Fruit fly (Drosophila melanogaster) whole organism, embryonic: ENCODE data around the gene Lcp65Ae.
A peak's percentile ranks its signal among the peaks of the same experiment; 100 is the strongest.

Experiments used
- Abd-B ChIP-seq: fragments of 200-800 bp; sonication (Bioruptor generic); optimal IDR thresholded peaks from 2 replicates; lab custom pipeline; 2018; ENCODE audit warnings: missing biosample characterization, mild to moderate bottlenecking, missing genetic modification characterization, moderate library complexity
- Atf3 ChIP-seq: fragments of 200-800 bp; sonication (Bioruptor generic); optimal IDR thresholded peaks from 3 replicates; lab custom pipeline; 2016; ENCODE audit warnings: missing biosample characterization, missing genetic modification characterization
- Awh ChIP-seq: fragments of 200-800 bp; sonication (Bioruptor generic); IDR thresholded peaks from 2 replicates; pipeline ENCODE4, ENCODE4 v1.3.6; 2022; ENCODE audit warnings: missing biosample characterization, missing genetic modification characterization
- Bgb ChIP-seq: fragments of 200-800 bp; sonication (Bioruptor generic); IDR thresholded peaks from 2 replicates; pipeline ENCODE4 v1.3.6; 2022; ENCODE audit warnings: missing biosample characterization, missing genetic modification characterization; ENCODE audit not compliant: partially characterized antibody
- BtbVII ChIP-seq: fragments of 200-800 bp; sonication (Bioruptor generic); optimal IDR thresholded peaks from 3 replicates; lab custom pipeline; 2017; ENCODE audit warnings: missing biosample characterization, mild to moderate bottlenecking, missing genetic modification characterization
- CG11504 ChIP-seq: fragments of 200-800 bp; sonication (Bioruptor generic); optimal IDR thresholded peaks from 3 replicates; lab custom pipeline; 2019; ENCODE audit warnings: missing biosample characterization, mild to moderate bottlenecking, missing genetic modification characterization, moderate library complexity
- CG12155 ChIP-seq: fragments of 200-800 bp; sonication (Bioruptor generic); optimal IDR thresholded peaks from 3 replicates; lab custom pipeline; 2016; ENCODE audit warnings: missing biosample characterization, missing genetic modification characterization
- CG12769 ChIP-seq: fragments of 200-800 bp; sonication (Bioruptor generic); optimal IDR thresholded peaks from 2 replicates; lab custom pipeline; 2019; ENCODE audit warnings: missing biosample characterization, mild to moderate bottlenecking, missing genetic modification characterization, moderate library complexity
- CG15696 ChIP-seq: fragments of 200-800 bp; sonication (Bioruptor generic); optimal IDR thresholded peaks from 2 replicates; lab custom pipeline; 2019; ENCODE audit warnings: missing biosample characterization, mild to moderate bottlenecking, missing genetic modification characterization, moderate library complexity
- CG1603 ChIP-seq: fragments of 200-800 bp; sonication (Bioruptor generic); optimal IDR thresholded peaks from 2 replicates; lab custom pipeline; 2019; ENCODE audit warnings: missing biosample characterization, mild to moderate bottlenecking, missing genetic modification characterization, moderate library complexity
- CG17359 ChIP-seq: fragments of 200-800 bp; sonication (Bioruptor generic); optimal IDR thresholded peaks from 3 replicates; lab custom pipeline; 2018; ENCODE audit warnings: missing biosample characterization, mild to moderate bottlenecking, missing genetic modification characterization, moderate library complexity
- CG17361 ChIP-seq: fragments of 200-800 bp; sonication (Bioruptor generic); IDR thresholded peaks from 3 replicates; pipeline ENCODE4 v1.3.6; 2022; ENCODE audit warnings: missing biosample characterization, missing genetic modification characterization
- CG17912 ChIP-seq: fragments of 200-800 bp; sonication (Bioruptor generic); optimal IDR thresholded peaks from 2 replicates; lab custom pipeline; 2018; ENCODE audit warnings: missing biosample characterization, mild to moderate bottlenecking, missing genetic modification characterization
- CG1792 ChIP-seq: fragments of 200-800 bp; sonication (Bioruptor generic); optimal IDR thresholded peaks from 2 replicates; lab custom pipeline; 2016; ENCODE audit warnings: missing biosample characterization, missing genetic modification characterization
- CG18619 ChIP-seq: fragments of 200-800 bp; sonication (Bioruptor generic); optimal IDR thresholded peaks from 3 replicates; lab custom pipeline; 2017; ENCODE audit warnings: missing biosample characterization, mild to moderate bottlenecking, missing genetic modification characterization
- CG2120 ChIP-seq: fragments of 200-800 bp; sonication (Bioruptor generic); optimal IDR thresholded peaks from 3 replicates; lab custom pipeline; 2016; ENCODE audit warnings: missing biosample characterization, missing genetic modification characterization
- CG31365 ChIP-seq: fragments of 200-800 bp; sonication (Bioruptor generic); optimal IDR thresholded peaks from 2 replicates; lab custom pipeline; 2018; ENCODE audit warnings: missing biosample characterization, mild to moderate bottlenecking, missing genetic modification characterization
- CG33213 ChIP-seq: fragments of 200-800 bp; sonication (Bioruptor generic); optimal IDR thresholded peaks from 3 replicates; lab custom pipeline; 2016; ENCODE audit warnings: missing biosample characterization, missing genetic modification characterization
- CG3838 ChIP-seq: fragments of 200-800 bp; sonication (Bioruptor generic); optimal IDR thresholded peaks from 3 replicates; lab custom pipeline; 2016; ENCODE audit warnings: missing biosample characterization, missing genetic modification characterization
- CG5180 ChIP-seq: fragments of 200-800 bp; sonication (Bioruptor generic); optimal IDR thresholded peaks from 3 replicates; lab custom pipeline; 2017; ENCODE audit warnings: missing biosample characterization, missing genetic modification characterization, mild to moderate bottlenecking, moderate library complexity, missing genetic modification reagents
- CG7987 ChIP-seq: fragments of 200-800 bp; sonication (Bioruptor generic); optimal IDR thresholded peaks from 2 replicates; lab custom pipeline; 2018; ENCODE audit warnings: missing biosample characterization, mild to moderate bottlenecking, missing genetic modification characterization, moderate library complexity
- CG9437 ChIP-seq: fragments of 200-800 bp; sonication (Bioruptor generic); optimal IDR thresholded peaks from 2 replicates; lab custom pipeline; 2018; ENCODE audit warnings: missing biosample characterization, mild to moderate bottlenecking, missing genetic modification characterization
- CkIIα-i1 ChIP-seq: fragments of 200-800 bp; sonication (Bioruptor generic); IDR thresholded peaks from 2 replicates; pipeline ENCODE4 v1.3.6; 2022; ENCODE audit warnings: missing biosample characterization, missing genetic modification characterization
- Dip3 ChIP-seq: fragments of 200-800 bp; sonication (Bioruptor generic); optimal IDR thresholded peaks from 3 replicates; lab custom pipeline; 2016; ENCODE audit warnings: missing biosample characterization, missing genetic modification characterization
- E2f2 ChIP-seq: fragments of 200-800 bp; sonication (Bioruptor generic); IDR thresholded peaks from 2 replicates; pipeline ENCODE4 v1.3.6; 2022; ENCODE audit warnings: missing biosample characterization, missing genetic modification characterization
- Fer1 ChIP-seq: fragments of 200-800 bp; sonication (Bioruptor generic); optimal IDR thresholded peaks from 2 replicates; lab custom pipeline; 2017; ENCODE audit warnings: missing biosample characterization, mild to moderate bottlenecking, missing genetic modification characterization
- H2.0 ChIP-seq: fragments of 200-800 bp; sonication (Bioruptor generic); IDR thresholded peaks from 2 replicates; pipeline ENCODE4 v1.3.6; 2022; ENCODE audit warnings: missing biosample characterization, missing genetic modification characterization
- Hr51 ChIP-seq, 2 experiments: fragments of 200-800 bp; sonication (Bioruptor generic); optimal IDR thresholded peaks; 2 replicates in 1 of 2; 3 replicates in 1 of 2; lab custom pipeline; 2016 to 2018; ENCODE audit warnings: missing biosample characterization in 2 of 2, missing genetic modification characterization in 2 of 2, mild to moderate bottlenecking in 1 of 2, moderate library complexity in 1 of 2
- Hr78 ChIP-seq, 2 experiments: fragments of 200-800 bp in 1 of 2; fragments of >200 bp in 1 of 2; sonication (Bioruptor generic) in 1 of 2; optimal IDR thresholded peaks; 2 replicates each; lab custom pipeline; 2017 to 2019; ENCODE audit warnings: missing biosample characterization in 2 of 2, missing genetic modification characterization in 2 of 2, mild to moderate bottlenecking in 1 of 2, moderate library complexity in 1 of 2
- Hsf ChIP-seq: fragments of 200-800 bp; sonication (Bioruptor generic); optimal IDR thresholded peaks from 3 replicates; lab custom pipeline; 2016; ENCODE audit warnings: missing biosample characterization, missing genetic modification characterization
- MBD-R2 ChIP-seq: fragments of 200-800 bp; sonication (Bioruptor generic); IDR thresholded peaks from 2 replicates; pipeline ENCODE4 v1.3.6; 2022; ENCODE audit warnings: missing biosample characterization, missing genetic modification characterization
- NfI ChIP-seq: fragments of 200-800 bp; sonication (Bioruptor generic); optimal IDR thresholded peaks from 3 replicates; lab custom pipeline; 2018; ENCODE audit warnings: missing biosample characterization, mild to moderate bottlenecking, missing genetic modification characterization, moderate library complexity
- Sox102F ChIP-seq: fragments of 200-800 bp; sonication (Bioruptor generic); optimal IDR thresholded peaks from 2 replicates; lab custom pipeline; 2018; ENCODE audit warnings: missing biosample characterization, mild to moderate bottlenecking, missing genetic modification characterization, moderate library complexity
- Spps ChIP-seq: fragments of 200-800 bp; sonication (Bioruptor generic); optimal IDR thresholded peaks from 2 replicates; lab custom pipeline; 2018; ENCODE audit warnings: missing biosample characterization, mild to moderate bottlenecking, missing genetic modification characterization
- abd-A ChIP-seq: fragments of 200-800 bp; sonication (Bioruptor generic); optimal IDR thresholded peaks from 3 replicates; lab custom pipeline; 2019; ENCODE audit warnings: missing biosample characterization, mild to moderate bottlenecking, missing genetic modification characterization, moderate library complexity
- chif ChIP-seq, 2 experiments: fragments of 200-800 bp; sonication (Bioruptor generic); optimal IDR thresholded peaks; 3 replicates each; lab custom pipeline; 2016; ENCODE audit warnings: missing biosample characterization in 2 of 2, missing genetic modification characterization in 2 of 2
- dmrt99B ChIP-seq: fragments of 200-800 bp; sonication (Bioruptor generic); optimal IDR thresholded peaks from 2 replicates; lab custom pipeline; 2018; ENCODE audit warnings: missing biosample characterization, mild to moderate bottlenecking, missing genetic modification characterization, moderate library complexity
- eve ChIP-seq, 2 experiments: fragments of >200 bp; optimal IDR thresholded peaks; 2 replicates each; lab custom pipeline; 2017; ENCODE audit warnings: missing biosample characterization in 2 of 2, missing genetic modification characterization in 2 of 2
- exex ChIP-seq: fragments of 200-800 bp; sonication (Bioruptor generic); optimal IDR thresholded peaks from 4 replicates; lab custom pipeline; 2018; ENCODE audit warnings: missing biosample characterization, mild to moderate bottlenecking, missing genetic modification characterization, moderate library complexity
- grn ChIP-seq: fragments of 200-800 bp; sonication (Bioruptor generic); optimal IDR thresholded peaks from 3 replicates; lab custom pipeline; 2017; ENCODE audit warnings: missing biosample characterization, missing genetic modification characterization
- gt ChIP-seq: fragments of 200-800 bp; sonication (Bioruptor generic); IDR thresholded peaks from 2 replicates; pipeline ENCODE4 v1.3.6; 2022; ENCODE audit warnings: missing biosample characterization, missing genetic modification characterization
- hkb ChIP-seq, 2 experiments: fragments of 200-800 bp in 1 of 2; fragments of >200 bp in 1 of 2; sonication (Bioruptor generic) in 1 of 2; IDR thresholded peaks in 1 of 2; optimal IDR thresholded peaks in 1 of 2; 2 replicates each; pipeline versions ENCODE4 v1.3.6 to Lab custom; 2017 to 2022; ENCODE audit warnings: missing biosample characterization in 1 of 2, missing genetic modification characterization in 1 of 2
- lov ChIP-seq, 2 experiments: fragments of 200-800 bp in 1 of 2; fragments of >200 bp in 1 of 2; sonication (Bioruptor generic) in 1 of 2; IDR thresholded peaks in 1 of 2; optimal IDR thresholded peaks in 1 of 2; 2 replicates in 1 of 2; 3 replicates in 1 of 2; pipeline versions ENCODE4 v1.3.6 to Lab custom; 2017 to 2022; ENCODE audit warnings: missing biosample characterization in 1 of 2, missing genetic modification characterization in 1 of 2
- oc ChIP-seq: fragments of 200-800 bp; sonication (Bioruptor generic); optimal IDR thresholded peaks from 2 replicates; lab custom pipeline; 2018; ENCODE audit warnings: missing biosample characterization, mild to moderate bottlenecking, missing genetic modification characterization, moderate library complexity
- odd ChIP-seq: fragments of 200-800 bp; sonication (Bioruptor generic); optimal IDR thresholded peaks from 2 replicates; lab custom pipeline; 2017; ENCODE audit warnings: missing biosample characterization, mild to moderate bottlenecking, missing genetic modification characterization
- otp ChIP-seq: fragments of 200-800 bp; sonication (Bioruptor generic); IDR thresholded peaks from 3 replicates; pipeline ENCODE4, ENCODE4 v1.3.6; 2022; ENCODE audit warnings: missing biosample characterization, missing genetic modification characterization
- tgo ChIP-seq: fragments of 200-800 bp; sonication (Bioruptor generic); IDR thresholded peaks from 3 replicates; pipeline ENCODE4 v1.3.6; 2022; ENCODE audit warnings: missing biosample characterization, missing genetic modification characterization
- wek ChIP-seq: fragments of 200-800 bp; sonication (Bioruptor generic); optimal IDR thresholded peaks from 3 replicates; lab custom pipeline; 2018; ENCODE audit warnings: missing biosample characterization, mild to moderate bottlenecking, missing genetic modification characterization, moderate library complexity

The Lcp65Ae gene

DNA sequence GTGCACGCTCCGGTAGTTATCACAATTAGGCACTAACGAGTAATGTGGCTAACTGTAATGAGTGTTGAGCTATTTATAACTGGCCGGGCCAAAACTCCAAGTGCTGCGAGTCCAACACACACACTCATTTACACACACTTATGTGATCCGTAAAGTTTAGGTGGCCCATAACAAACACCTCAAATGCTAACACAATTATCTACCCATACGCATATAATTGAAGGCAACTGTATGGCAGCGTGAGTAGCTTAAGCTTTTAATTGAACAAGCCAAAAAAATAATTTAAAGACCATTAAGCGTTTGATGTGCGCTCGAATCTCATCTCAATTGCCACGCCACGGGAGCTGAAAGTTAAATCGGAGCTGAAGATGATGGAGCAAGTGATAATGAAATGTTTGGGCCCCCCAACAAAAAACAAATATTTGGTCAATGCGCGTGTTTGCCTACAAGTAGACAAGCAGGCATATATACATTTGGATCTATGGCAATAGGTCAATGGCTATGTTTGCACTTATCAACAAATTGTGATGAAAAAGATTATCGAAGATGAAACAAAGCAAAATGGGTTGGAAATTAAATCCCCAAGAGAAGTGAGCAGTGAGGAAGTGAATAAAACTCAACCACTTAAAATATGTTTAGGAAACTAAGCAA lies 2.1 kb upstream of the Lcp65Ae start, which contains the start of gene Cpr65Av:
Cpr65Av (minus strand) TSS at position 51 of the 651 bp plus-strand sequence.
- TF ChIP-seq CG31365 (tag; lab: Kevin White, UChicago) (no peak), CG15696 (peak; percentile 13), eve (GFP tag; optimal IDR thresholded peaks at IDR 0.05; lab: Kevin White, UChicago) (peak in 1 of 2 experiments; percentile 21), Bgb (GFP tag; lab: Robert Waterston, UW) (no peak), Dip3 (GFP tag; lab: Kevin White, UChicago) (no peak), Abd-B (GFP tag; lab: Kevin White, UChicago) (no peak), CG1603 (tag; lab: Kevin White, UChicago) (peak; percentile 48), lov (optimal IDR thresholded peaks at IDR 0.05; lab: Kevin White, UChicago) (no peak), lov (GFP tag; IDR thresholded peaks at IDR 0.05; lab: Robert Waterston, UW) (no peak), tgo (GFP tag; lab: Robert Waterston, UW) (no peak), chif (GFP tag; optimal IDR thresholded peaks at IDR 0.05; lab: Kevin White, UChicago) (peak in 1 of 2 experiments; percentile 13), Hr51 (GFP tag; optimal IDR thresholded peaks at IDR 0.05; lab: Kevin White, UChicago) (peak in 1 of 2 experiments; percentile 43), CG17912 (peak; percentile 13), BtbVII (peak; percentile 5), CG11504 (tag; lab: Kevin White, UChicago) (peak; percentile 12), gt (GFP tag; lab: Robert Waterston, UW) (no peak), E2f2 (GFP tag; lab: Robert Waterston, UW) (no peak), H2.0 (GFP tag; lab: Robert Waterston, UW) (no peak), Awh (peak; percentile 55), Atf3 (GFP tag; lab: Kevin White, UChicago) (peak; percentile 6), wek (GFP tag; lab: Kevin White, UChicago) (peak; percentile 50), odd (peak; percentile 33), grn (GFP tag; lab: Kevin White, UChicago) (no peak), abd-A (tag; lab: Kevin White, UChicago) (no peak), CG7987 (GFP tag; lab: Kevin White, UChicago) (no peak), dmrt99B (tag; lab: Kevin White, UChicago) (peak; percentile 59), CkIIα-i1 (GFP tag; lab: Robert Waterston, UW) (no peak), Spps (tag; lab: Kevin White, UChicago) (no peak), CG5180 (GFP tag; lab: Kevin White, UChicago) (peak; percentile 30), exex (tag; lab: Kevin White, UChicago) (no peak), otp (GFP tag; lab: Robert Waterston, UW) (peak; percentile 17; the same call in 1 of the 3 replicates), hkb (optimal IDR thresholded peaks at IDR 0.05; lab: Kevin White, UChicago) (no peak), hkb (GFP tag; IDR thresholded peaks at IDR 0.05; lab: Robert Waterston, UW) (peak; percentile 28; the same call in 1 of the 2 replicates), Hr78 (GFP tag; optimal IDR thresholded peaks at IDR 0.05; lab: Kevin White, UChicago) (peak in 1 of 2 experiments; percentile 33), MBD-R2 (no peak), CG2120 (GFP tag; lab: Kevin White, UChicago) (no peak), CG17359 (tag; lab: Kevin White, UChicago) (peak; percentile 40), Hsf (no peak), Sox102F (peak; percentile 48), CG3838 (no peak), NfI (GFP tag; lab: Kevin White, UChicago) (no peak), CG33213 (GFP tag; lab: Kevin White, UChicago) (no peak), CG18619 (peak; percentile 16), Fer1 (GFP tag; lab: Kevin White, UChicago) (peak; percentile 25), CG9437 (GFP tag; lab: Kevin White, UChicago) (no peak), CG17361 (no peak), CG1792 (no peak), CG12769 (tag; lab: Kevin White, UChicago) (no peak), oc (tag; lab: Kevin White, UChicago) (peak; percentile 22), CG12155 (GFP tag; lab: Kevin White, UChicago) (no peak)
